Fruit fly (Drosophila melanogaster) whole organism, embryonic: ENCODE data around the gene CG14795.

Source experiments
- Ada2b ChIP-seq: fragments of 200-800 bp; sonication (Bioruptor generic); IDR thresholded peaks from 2 replicates; pipeline ENCODE4 v1.3.6; 2022; ENCODE audit warnings: missing biosample characterization, missing genetic modification characterization
- Adf1 ChIP-seq: fragments of 200-800 bp; sonication (Bioruptor generic); IDR thresholded peaks from 2 replicates; pipeline ENCODE4 v1.3.6; 2022; ENCODE audit warnings: missing biosample characterization, missing genetic modification characterization
- Asciz ChIP-seq: fragments of 200-800 bp; sonication (Bioruptor generic); optimal IDR thresholded peaks from 2 replicates; lab custom pipeline; 2017; ENCODE audit warnings: missing biosample characterization, mild to moderate bottlenecking, missing genetic modification characterization, missing genetic modification reagents
- Atf-2 ChIP-seq: fragments of 200-800 bp; sonication (Bioruptor generic); optimal IDR thresholded peaks from 2 replicates; lab custom pipeline; 2016; ENCODE audit warnings: missing biosample characterization, missing genetic modification characterization
- Blimp-1 ChIP-seq: fragments of 200-800 bp; sonication (Bioruptor generic); optimal IDR thresholded peaks from 3 replicates; lab custom pipeline; 2018; ENCODE audit warnings: missing biosample characterization, missing genetic modification characterization, mild to moderate bottlenecking, moderate library complexity, missing genetic modification reagents
- CG10979 ChIP-seq: fragments of 200-800 bp; sonication (Bioruptor generic); optimal IDR thresholded peaks from 2 replicates; lab custom pipeline; 2018; ENCODE audit warnings: missing biosample characterization, mild to moderate bottlenecking, missing genetic modification characterization, moderate library complexity
- CG11695 ChIP-seq: fragments of 200-800 bp; sonication (Bioruptor generic); IDR thresholded peaks from 3 replicates; pipeline ENCODE4 v1.3.6; 2022; ENCODE audit warnings: missing biosample characterization, missing genetic modification characterization
- CG12219 ChIP-seq: fragments of 200-800 bp; sonication (Bioruptor generic); optimal IDR thresholded peaks from 3 replicates; lab custom pipeline; 2018; ENCODE audit warnings: missing biosample characterization, mild to moderate bottlenecking, missing genetic modification characterization
- CG12769 ChIP-seq: fragments of 200-800 bp; sonication (Bioruptor generic); optimal IDR thresholded peaks from 2 replicates; lab custom pipeline; 2019; ENCODE audit warnings: missing biosample characterization, mild to moderate bottlenecking, missing genetic modification characterization, moderate library complexity
- CG17186 ChIP-seq: fragments of 200-800 bp; sonication (Bioruptor generic); optimal IDR thresholded peaks from 3 replicates; lab custom pipeline; 2017; ENCODE audit warnings: missing biosample characterization, missing genetic modification reagents, missing genetic modification characterization
- CG17802 ChIP-seq: fragments of 200-800 bp; sonication (Bioruptor generic); optimal IDR thresholded peaks from 2 replicates; lab custom pipeline; 2018; ENCODE audit warnings: missing biosample characterization, mild to moderate bottlenecking, missing genetic modification characterization, moderate library complexity
- CG18262 ChIP-seq: fragments of 200-800 bp; optimal IDR thresholded peaks from 3 replicates; lab custom pipeline; 2019; ENCODE audit warnings: missing biosample characterization, mild to moderate bottlenecking, missing genetic modification characterization, moderate library complexity
- CG18476 ChIP-seq: fragments of 200-800 bp; sonication (Bioruptor generic); optimal IDR thresholded peaks from 2 replicates; lab custom pipeline; 2016; ENCODE audit warnings: missing biosample characterization, mild to moderate bottlenecking, missing genetic modification characterization
- CG18764 ChIP-seq: fragments of 200-800 bp; sonication (Bioruptor generic); optimal IDR thresholded peaks from 3 replicates; lab custom pipeline; 2016; ENCODE audit warnings: missing biosample characterization, missing genetic modification characterization
- CG2129 ChIP-seq: fragments of 200-800 bp; sonication (Bioruptor generic); IDR thresholded peaks from 2 replicates; pipeline ENCODE4 v1.3.6; 2022; ENCODE audit warnings: missing biosample characterization, missing genetic modification characterization; ENCODE audit not compliant: partially characterized antibody
- CG2678 ChIP-seq: fragments of 200-800 bp; sonication (Bioruptor generic); optimal IDR thresholded peaks from 3 replicates; lab custom pipeline; 2019; ENCODE audit warnings: missing biosample characterization, mild to moderate bottlenecking, missing genetic modification characterization, moderate library complexity
- CG2712 ChIP-seq: fragments of 200-800 bp; optimal IDR thresholded peaks from 3 replicates; lab custom pipeline; 2019; ENCODE audit warnings: missing biosample characterization, mild to moderate bottlenecking, missing genetic modification characterization, moderate library complexity
- CG3407 ChIP-seq: fragments of 200-800 bp; sonication (Bioruptor generic); optimal IDR thresholded peaks from 2 replicates; lab custom pipeline; 2018; ENCODE audit warnings: missing biosample characterization, mild to moderate bottlenecking, missing genetic modification characterization
- CG4854 ChIP-seq: fragments of 200-800 bp; sonication (Bioruptor generic); optimal IDR thresholded peaks from 2 replicates; lab custom pipeline; 2016; ENCODE audit warnings: missing biosample characterization, missing genetic modification characterization, inconsistent platforms
- CG6791 ChIP-seq: fragments of 200-800 bp; sonication (Bioruptor generic); IDR thresholded peaks from 3 replicates; pipeline ENCODE4 v1.3.6; 2022; ENCODE audit warnings: missing biosample characterization, missing genetic modification characterization; ENCODE audit not compliant: partially characterized antibody
- CG7271 ChIP-seq: fragments of 200-800 bp; sonication (Bioruptor generic); optimal IDR thresholded peaks from 2 replicates; lab custom pipeline; 2018; ENCODE audit warnings: missing biosample characterization, mild to moderate bottlenecking, missing genetic modification characterization, moderate library complexity
- CG9797 ChIP-seq: fragments of 200-800 bp; sonication (Bioruptor generic); optimal IDR thresholded peaks from 3 replicates; lab custom pipeline; 2018; ENCODE audit warnings: missing biosample characterization, mild to moderate bottlenecking, missing genetic modification characterization
- HmgD ChIP-seq: fragments of 200-800 bp; sonication (Bioruptor generic); optimal IDR thresholded peaks from 3 replicates; lab custom pipeline; 2016; ENCODE audit warnings: missing biosample characterization, missing genetic modification characterization
- Hsf ChIP-seq: fragments of 200-800 bp; sonication (Bioruptor generic); optimal IDR thresholded peaks from 3 replicates; lab custom pipeline; 2016; ENCODE audit warnings: missing biosample characterization, missing genetic modification characterization
- MTF-1 ChIP-seq: fragments of 200-800 bp; sonication (Bioruptor generic); optimal IDR thresholded peaks from 2 replicates; lab custom pipeline; 2018; ENCODE audit warnings: missing biosample characterization, mild to moderate bottlenecking, missing genetic modification characterization, borderline replicate concordance
- Mad ChIP-seq: fragments of 200-800 bp; sonication (Bioruptor generic); optimal IDR thresholded peaks from 2 replicates; lab custom pipeline; 2016; ENCODE audit warnings: missing biosample characterization, missing genetic modification characterization
- NC2α ChIP-seq: fragments of 200-800 bp; sonication (Bioruptor generic); optimal IDR thresholded peaks from 2 replicates; lab custom pipeline; 2016; ENCODE audit warnings: missing biosample characterization, missing genetic modification characterization
- Side ChIP-seq: fragments of 200-800 bp; sonication (Bioruptor generic); optimal IDR thresholded peaks from 2 replicates; lab custom pipeline; 2016; ENCODE audit warnings: missing biosample characterization, missing genetic modification characterization
- Sox100B ChIP-seq: fragments of 200-800 bp; sonication (Bioruptor generic); optimal IDR thresholded peaks from 3 replicates; lab custom pipeline; 2018; ENCODE audit warnings: missing biosample characterization, mild to moderate bottlenecking, missing genetic modification characterization
- cad ChIP-seq: fragments of >200 bp; optimal IDR thresholded peaks from 2 replicates; lab custom pipeline; 2017; ENCODE audit warnings: missing biosample characterization, missing genetic modification characterization
- chif ChIP-seq, 2 experiments: fragments of 200-800 bp; sonication (Bioruptor generic); optimal IDR thresholded peaks; 3 replicates each; lab custom pipeline; 2016; ENCODE audit warnings: missing biosample characterization in 2 of 2, missing genetic modification characterization in 2 of 2
- gsb-n ChIP-seq: fragments of 200-800 bp; sonication (Bioruptor generic); optimal IDR thresholded peaks from 3 replicates; lab custom pipeline; 2018; ENCODE audit warnings: missing biosample characterization, mild to moderate bottlenecking, missing genetic modification characterization
- gt ChIP-seq: fragments of 200-800 bp; sonication (Bioruptor generic); IDR thresholded peaks from 2 replicates; pipeline ENCODE4 v1.3.6; 2022; ENCODE audit warnings: missing biosample characterization, missing genetic modification characterization
- inv ChIP-seq: fragments of 200-800 bp; sonication (Bioruptor generic); IDR thresholded peaks from 2 replicates; pipeline ENCODE4 v1.3.6; 2022; ENCODE audit warnings: missing biosample characterization, missing genetic modification characterization; ENCODE audit not compliant: partially characterized antibody
- jigr1 ChIP-seq: fragments of 200-800 bp; sonication (Bioruptor generic); IDR thresholded peaks from 3 replicates; pipeline ENCODE4 v1.3.6; 2022; ENCODE audit warnings: missing biosample characterization, missing genetic modification characterization
- ken ChIP-seq: fragments of 200-800 bp; sonication (Bioruptor generic); IDR thresholded peaks from 3 replicates; pipeline ENCODE4 v1.3.6; 2022; ENCODE audit warnings: missing biosample characterization, missing genetic modification characterization
- klu ChIP-seq: fragments of 200-800 bp; sonication (Bioruptor generic); IDR thresholded peaks from 2 replicates; pipeline ENCODE4 v1.3.6; 2022; ENCODE audit warnings: missing biosample characterization, missing genetic modification characterization
- mam ChIP-seq: fragments of 200-800 bp; sonication (Bioruptor generic); optimal IDR thresholded peaks from 3 replicates; lab custom pipeline; 2016; ENCODE audit warnings: missing biosample characterization, missing genetic modification characterization
- p53 ChIP-seq: fragments of 200-800 bp; sonication (Bioruptor generic); optimal IDR thresholded peaks from 2 replicates; lab custom pipeline; 2016; ENCODE audit warnings: missing biosample characterization, missing genetic modification characterization
- pho ChIP-seq: fragments of 200-800 bp; sonication (Bioruptor generic); optimal IDR thresholded peaks from 2 replicates; lab custom pipeline; 2016; ENCODE audit warnings: missing biosample characterization, missing genetic modification characterization
- pita ChIP-seq: fragments of 200-800 bp; sonication (Bioruptor generic); optimal IDR thresholded peaks from 2 replicates; lab custom pipeline; 2017; ENCODE audit warnings: missing biosample characterization, mild to moderate bottlenecking, missing genetic modification characterization
- pros ChIP-seq: fragments of 200-800 bp; sonication (Bioruptor generic); optimal IDR thresholded peaks from 3 replicates; lab custom pipeline; 2019; ENCODE audit warnings: missing biosample characterization, mild to moderate bottlenecking, missing genetic modification characterization, moderate library complexity
- run ChIP-seq: fragments of 200-800 bp; sonication (Bioruptor generic); optimal IDR thresholded peaks from 3 replicates; lab custom pipeline; 2018; ENCODE audit warnings: missing biosample characterization, mild to moderate bottlenecking, missing genetic modification characterization
- sc ChIP-seq, 3 experiments: fragments of >200 bp in 2 of 3; fragments of 200-800 bp in 1 of 3; sonication (Bioruptor generic) in 1 of 3; optimal IDR thresholded peaks; 2 replicates in 2 of 3; 3 replicates in 1 of 3; lab custom pipeline; 2017; ENCODE audit warnings: mild to moderate bottlenecking in 1 of 3, missing biosample characterization in 1 of 3, missing genetic modification characterization in 1 of 3, missing genetic modification reagents in 1 of 3
- sim ChIP-seq: fragments of 200-800 bp; sonication (Bioruptor generic); IDR thresholded peaks from 2 replicates; pipeline ENCODE4 v1.3.6; 2022; ENCODE audit warnings: missing biosample characterization, missing genetic modification characterization
- slbo ChIP-seq: fragments of 200-800 bp; sonication (Bioruptor generic); IDR thresholded peaks from 2 replicates; pipeline ENCODE4 v1.3.6; 2022; ENCODE audit warnings: missing biosample characterization, missing genetic modification characterization
- slp2 ChIP-seq: fragments of 200-800 bp; sonication (Bioruptor generic); optimal IDR thresholded peaks from 2 replicates; lab custom pipeline; 2016; ENCODE audit warnings: missing biosample characterization, missing genetic modification characterization
- ssp ChIP-seq: fragments of 200-800 bp; sonication (Bioruptor generic); IDR thresholded peaks from 2 replicates; pipeline ENCODE4 v1.3.6; 2022; ENCODE audit warnings: missing biosample characterization, missing genetic modification characterization
- tgo ChIP-seq: fragments of 200-800 bp; sonication (Bioruptor generic); IDR thresholded peaks from 3 replicates; pipeline ENCODE4 v1.3.6; 2022; ENCODE audit warnings: missing biosample characterization, missing genetic modification characterization
- vfl ChIP-seq: fragments of 200-800 bp; sonication (Bioruptor generic); optimal IDR thresholded peaks from 2 replicates; lab custom pipeline; 2016; ENCODE audit warnings: missing biosample characterization, missing genetic modification characterization

The CG14795 gene

dm6 chrX:1470562-1470961, 42.0 kb downstream of the CG14795 start, which contains the start of gene pck (continued):
- TF ChIP-seq CG2129 (no peak), vfl (GFP tag; lab: Kevin White, UChicago) (peak; percentile 72), CG2678 (tag; lab: Kevin White, UChicago) (peak; percentile 52), CG9797 (GFP tag; lab: Kevin White, UChicago) (peak; percentile 76), tgo (GFP tag; lab: Robert Waterston, UW) (peak; percentile 67), Atf-2 (GFP tag; lab: Kevin White, UChicago) (peak; percentile 4), Sox100B (GFP tag; lab: Kevin White, UChicago) (no peak), Asciz (GFP tag; lab: Kevin White, UChicago) (no peak), slp2 (peak; percentile 36), CG18476 (GFP tag; lab: Kevin White, UChicago) (peak; percentile 54), CG7271 (tag; lab: Kevin White, UChicago) (peak; percentile 49), sim (GFP tag; lab: Robert Waterston, UW) (no peak), HmgD (GFP tag; lab: Kevin White, UChicago) (no peak), Side (GFP tag; lab: Kevin White, UChicago) (peak; percentile 77), pho (GFP tag; lab: Kevin White, UChicago) (peak; percentile 68), CG3407 (peak; percentile 34), CG17186 (peak; percentile 78), CG12769 (tag; lab: Kevin White, UChicago) (no peak), CG12219 (no peak), NC2α (no peak), pita (GFP tag; lab: Kevin White, UChicago) (no peak), inv (0 out of 2 replicates have a peak, but pooled peaks have one; percentile 25), Adf1 (GFP tag; lab: Robert Waterston, UW) (peak; percentile 31; the same call in 1 of the 2 replicates), chif (GFP tag; optimal IDR thresholded peaks at IDR 0.05; lab: Kevin White, UChicago) (peak in 1 of 2 experiments; percentile 64), CG17802 (peak; percentile 41), cad (no peak), CG18764 (GFP tag; lab: Kevin White, UChicago) (peak; percentile 65), ken (peak; percentile 73), Hsf (GFP tag; lab: Kevin White, UChicago) (peak; percentile 67), sc (optimal IDR thresholded peaks at IDR 0.05; lab: Kevin White, UChicago) (no peak), sc (GFP tag; optimal IDR thresholded peaks at IDR 0.05; lab: Kevin White, UChicago) (no peak), CG6791 (peak; percentile 53; the same call in 1 of the 3 replicates), jigr1 (GFP tag; lab: Robert Waterston, UW) (no peak), CG18262 (tag; lab: Kevin White, UChicago) (peak; percentile 55), gsb-n (no peak), slbo (GFP tag; lab: Robert Waterston, UW) (peak; percentile 70), p53 (GFP tag; lab: Kevin White, UChicago) (no peak), CG10979 (peak; percentile 57), gt (no peak), Mad (GFP tag; lab: Kevin White, UChicago) (peak; percentile 38), CG11695 (GFP tag; lab: Robert Waterston, UW) (no peak), Blimp-1 (GFP tag; lab: Kevin White, UChicago) (no peak), run (tag; lab: Kevin White, UChicago) (no peak), ssp (GFP tag; lab: Robert Waterston, UW) (peak; percentile 38; the same call in 1 of the 2 replicates), pros (no peak), CG2712 (tag; lab: Kevin White, UChicago) (peak; percentile 70), CG4854 (GFP tag; lab: Kevin White, UChicago) (peak; percentile 26), Ada2b (GFP tag; lab: Robert Waterston, UW) (peak; percentile 43; the same call in 1 of the 2 replicates), MTF-1 (GFP tag; lab: Kevin White, UChicago) (no peak), mam (GFP tag; lab: Kevin White, UChicago) (peak; percentile 68), klu (GFP tag; lab: Robert Waterston, UW) (no peak)
